Fruit fly (Drosophila melanogaster) whole organism, embryonic: Measurements from ENCODE around the gene lectin-37Db.

Experiments used
- BEAF-32 ChIP-seq: fragments of 200-800 bp; sonication (Bioruptor generic); optimal IDR thresholded peaks from 3 replicates; lab custom pipeline; 2017; ENCODE audit warnings: missing biosample characterization, missing genetic modification characterization, mild to moderate bottlenecking, moderate library complexity, missing genetic modification reagents
- CG10274 ChIP-seq: fragments of 200-800 bp; sonication (Bioruptor generic); optimal IDR thresholded peaks from 3 replicates; lab custom pipeline; 2017; ENCODE audit warnings: missing biosample characterization, mild to moderate bottlenecking, missing genetic modification characterization
- CG10543 ChIP-seq: fragments of 200-800 bp; sonication (Bioruptor generic); optimal IDR thresholded peaks from 3 replicates; lab custom pipeline; 2017; ENCODE audit warnings: missing biosample characterization, mild to moderate bottlenecking, missing genetic modification characterization, moderate library complexity
- CG11695 ChIP-seq: fragments of 200-800 bp; sonication (Bioruptor generic); IDR thresholded peaks from 3 replicates; pipeline ENCODE4 v1.3.6; 2022; ENCODE audit warnings: missing biosample characterization, missing genetic modification characterization
- CG11723 ChIP-seq: fragments of 200-800 bp; sonication (Bioruptor generic); optimal IDR thresholded peaks from 2 replicates; lab custom pipeline; 2017; ENCODE audit warnings: missing biosample characterization, mild to moderate bottlenecking, missing genetic modification characterization
- CG12155 ChIP-seq: fragments of 200-800 bp; sonication (Bioruptor generic); optimal IDR thresholded peaks from 3 replicates; lab custom pipeline; 2016; ENCODE audit warnings: missing biosample characterization, missing genetic modification characterization
- CG13123 ChIP-seq: fragments of 200-800 bp; sonication (Bioruptor generic); optimal IDR thresholded peaks from 2 replicates; lab custom pipeline; 2016; ENCODE audit warnings: missing biosample characterization, missing genetic modification characterization
- CG13296 ChIP-seq: fragments of 200-800 bp; sonication (Bioruptor generic); optimal IDR thresholded peaks from 3 replicates; lab custom pipeline; 2018; ENCODE audit warnings: missing biosample characterization, mild to moderate bottlenecking, missing genetic modification characterization
- CG13624 ChIP-seq: fragments of 200-800 bp; sonication (Bioruptor generic); optimal IDR thresholded peaks from 2 replicates; lab custom pipeline; 2016; ENCODE audit warnings: missing biosample characterization, missing genetic modification characterization
- CG16863 ChIP-seq: fragments of 200-800 bp; sonication (Bioruptor generic); optimal IDR thresholded peaks from 3 replicates; lab custom pipeline; 2016; ENCODE audit warnings: missing biosample characterization, missing genetic modification characterization
- CG17912 ChIP-seq: fragments of 200-800 bp; sonication (Bioruptor generic); optimal IDR thresholded peaks from 2 replicates; lab custom pipeline; 2018; ENCODE audit warnings: missing biosample characterization, mild to moderate bottlenecking, missing genetic modification characterization
- CG18476 ChIP-seq: fragments of 200-800 bp; sonication (Bioruptor generic); optimal IDR thresholded peaks from 2 replicates; lab custom pipeline; 2016; ENCODE audit warnings: missing biosample characterization, mild to moderate bottlenecking, missing genetic modification characterization
- CG18619 ChIP-seq: fragments of 200-800 bp; sonication (Bioruptor generic); optimal IDR thresholded peaks from 3 replicates; lab custom pipeline; 2017; ENCODE audit warnings: missing biosample characterization, mild to moderate bottlenecking, missing genetic modification characterization
- CG4424 ChIP-seq: fragments of 200-800 bp; sonication (Bioruptor generic); optimal IDR thresholded peaks from 3 replicates; lab custom pipeline; 2016; ENCODE audit warnings: missing biosample characterization, missing genetic modification characterization
- CG8478 ChIP-seq: fragments of >200 bp; optimal IDR thresholded peaks from 2 replicates; lab custom pipeline; 2018
- CG8924 ChIP-seq: fragments of 200-800 bp; optimal IDR thresholded peaks from 3 replicates; lab custom pipeline; 2019; ENCODE audit warnings: missing biosample characterization, mild to moderate bottlenecking, missing genetic modification characterization, moderate library complexity
- Dip3 ChIP-seq: fragments of 200-800 bp; sonication (Bioruptor generic); optimal IDR thresholded peaks from 3 replicates; lab custom pipeline; 2016; ENCODE audit warnings: missing biosample characterization, missing genetic modification characterization
- Doc2 ChIP-seq: fragments of 200-800 bp; sonication (Bioruptor generic); IDR thresholded peaks from 2 replicates; pipeline ENCODE4 v1.3.6; 2022; ENCODE audit warnings: missing biosample characterization, missing genetic modification characterization
- Dp ChIP-seq: fragments of 200-800 bp; sonication (Bioruptor generic); optimal IDR thresholded peaks from 2 replicates; lab custom pipeline; 2018; ENCODE audit warnings: missing biosample characterization, mild to moderate bottlenecking, missing genetic modification characterization, moderate library complexity
- Gsc ChIP-seq: fragments of 200-800 bp; sonication (Bioruptor generic); IDR thresholded peaks from 2 replicates; pipeline ENCODE4 v1.3.6; 2022; ENCODE audit warnings: missing biosample characterization, missing genetic modification characterization
- H2.0 ChIP-seq: fragments of 200-800 bp; sonication (Bioruptor generic); IDR thresholded peaks from 2 replicates; pipeline ENCODE4 v1.3.6; 2022; ENCODE audit warnings: missing biosample characterization, missing genetic modification characterization
- Hsf ChIP-seq: fragments of 200-800 bp; sonication (Bioruptor generic); optimal IDR thresholded peaks from 3 replicates; lab custom pipeline; 2016; ENCODE audit warnings: missing biosample characterization, missing genetic modification characterization
- Spps ChIP-seq: fragments of 200-800 bp; sonication (Bioruptor generic); optimal IDR thresholded peaks from 2 replicates; lab custom pipeline; 2018; ENCODE audit warnings: missing biosample characterization, mild to moderate bottlenecking, missing genetic modification characterization
- Xbp1 ChIP-seq: fragments of 200-800 bp; sonication (Bioruptor generic); optimal IDR thresholded peaks from 3 replicates; lab custom pipeline; 2016; ENCODE audit warnings: missing biosample characterization, mild to moderate bottlenecking, missing genetic modification characterization
- YL-1 ChIP-seq: fragments of 200-800 bp; sonication (Bioruptor generic); optimal IDR thresholded peaks from 3 replicates; lab custom pipeline; 2017; ENCODE audit warnings: missing biosample characterization, mild to moderate bottlenecking, missing genetic modification characterization
- bsh ChIP-seq, 2 experiments: fragments of 200-800 bp; sonication (Bioruptor generic); optimal IDR thresholded peaks; 2 replicates each; lab custom pipeline; 2017 to 2018; ENCODE audit warnings: mild to moderate bottlenecking in 2 of 2, missing biosample characterization in 2 of 2, missing genetic modification characterization in 2 of 2, moderate library complexity in 1 of 2
- crc ChIP-seq: fragments of 200-800 bp; sonication (Bioruptor generic); optimal IDR thresholded peaks from 2 replicates; lab custom pipeline; 2016; ENCODE audit warnings: missing biosample characterization, missing genetic modification characterization
- exex ChIP-seq: fragments of 200-800 bp; sonication (Bioruptor generic); optimal IDR thresholded peaks from 4 replicates; lab custom pipeline; 2018; ENCODE audit warnings: missing biosample characterization, mild to moderate bottlenecking, missing genetic modification characterization, moderate library complexity
- fu2 ChIP-seq: fragments of 200-800 bp; sonication (Bioruptor generic); optimal IDR thresholded peaks from 2 replicates; lab custom pipeline; 2016; ENCODE audit warnings: missing biosample characterization, missing genetic modification characterization
- gt ChIP-seq: fragments of 200-800 bp; sonication (Bioruptor generic); IDR thresholded peaks from 2 replicates; pipeline ENCODE4 v1.3.6; 2022; ENCODE audit warnings: missing biosample characterization, missing genetic modification characterization
- ind ChIP-seq: fragments of 200-800 bp; sonication (Bioruptor generic); optimal IDR thresholded peaks from 3 replicates; lab custom pipeline; 2016; ENCODE audit warnings: missing biosample characterization, missing genetic modification characterization
- insv ChIP-seq, 2 experiments: fragments of 200-800 bp; sonication (Bioruptor generic); optimal IDR thresholded peaks; 3 replicates each; lab custom pipeline; 2016 to 2018; ENCODE audit warnings: missing biosample characterization in 2 of 2, missing genetic modification characterization in 2 of 2
- jing ChIP-seq: fragments of 200-800 bp; sonication (Bioruptor generic); optimal IDR thresholded peaks from 2 replicates; lab custom pipeline; 2018; ENCODE audit warnings: missing biosample characterization, mild to moderate bottlenecking, missing genetic modification characterization
- lbe ChIP-seq: fragments of 200-800 bp; sonication (Bioruptor generic); optimal IDR thresholded peaks from 2 replicates; lab custom pipeline; 2016; ENCODE audit warnings: missing biosample characterization, mild to moderate bottlenecking, missing genetic modification characterization
- lmd ChIP-seq: fragments of 200-800 bp; sonication (Bioruptor generic); IDR thresholded peaks from 2 replicates; pipeline ENCODE4 v1.3.6; 2022; ENCODE audit warnings: missing biosample characterization, missing genetic modification characterization
- lov ChIP-seq, 2 experiments: fragments of 200-800 bp in 1 of 2; fragments of >200 bp in 1 of 2; sonication (Bioruptor generic) in 1 of 2; IDR thresholded peaks in 1 of 2; optimal IDR thresholded peaks in 1 of 2; 2 replicates in 1 of 2; 3 replicates in 1 of 2; pipeline versions ENCODE4 v1.3.6 to Lab custom; 2017 to 2022; ENCODE audit warnings: missing biosample characterization in 1 of 2, missing genetic modification characterization in 1 of 2
- nau ChIP-seq: fragments of 200-800 bp; sonication (Bioruptor generic); optimal IDR thresholded peaks from 3 replicates; lab custom pipeline; 2017; ENCODE audit warnings: missing biosample characterization, mild to moderate bottlenecking, missing genetic modification characterization, missing genetic modification reagents
- nom ChIP-seq: fragments of 200-800 bp; sonication (Bioruptor generic); optimal IDR thresholded peaks from 2 replicates; lab custom pipeline; 2017; ENCODE audit warnings: missing biosample characterization, missing genetic modification characterization, mild to moderate bottlenecking, moderate library complexity, missing genetic modification reagents
- pb ChIP-seq: fragments of 200-800 bp; sonication (Bioruptor generic); optimal IDR thresholded peaks from 3 replicates; lab custom pipeline; 2016; ENCODE audit warnings: missing biosample characterization, missing genetic modification characterization
- pita ChIP-seq: fragments of 200-800 bp; sonication (Bioruptor generic); optimal IDR thresholded peaks from 2 replicates; lab custom pipeline; 2017; ENCODE audit warnings: missing biosample characterization, mild to moderate bottlenecking, missing genetic modification characterization
- tin ChIP-seq: fragments of 200-800 bp; sonication (Bioruptor generic); optimal IDR thresholded peaks from 3 replicates; lab custom pipeline; 2016; ENCODE audit warnings: missing biosample characterization, missing genetic modification characterization
- toy ChIP-seq: fragments of 200-800 bp; sonication (Bioruptor generic); IDR thresholded peaks from 2 replicates; pipeline ENCODE4 v1.3.6; 2022; ENCODE audit warnings: missing biosample characterization, missing genetic modification characterization
- trem ChIP-seq: fragments of 200-800 bp; optimal IDR thresholded peaks from 3 replicates; lab custom pipeline; 2019; ENCODE audit warnings: missing biosample characterization, mild to moderate bottlenecking, missing genetic modification characterization, moderate library complexity
- trh ChIP-seq: fragments of 200-800 bp; sonication (Bioruptor generic); optimal IDR thresholded peaks from 2 replicates; lab custom pipeline; 2016; ENCODE audit warnings: missing biosample characterization, missing genetic modification characterization
- usp ChIP-seq: fragments of >200 bp; optimal IDR thresholded peaks from 2 replicates; lab custom pipeline; 2017; ENCODE audit warnings: missing biosample characterization, missing genetic modification characterization
- vnd ChIP-seq: fragments of 200-800 bp; sonication (Bioruptor generic); IDR thresholded peaks from 3 replicates; pipeline ENCODE4 v1.3.6; 2022; ENCODE audit warnings: missing biosample characterization, missing genetic modification characterization; ENCODE audit not compliant: partially characterized antibody
- zen ChIP-seq: fragments of 200-800 bp; sonication (Bioruptor generic); optimal IDR thresholded peaks from 3 replicates; lab custom pipeline; 2018; ENCODE audit warnings: missing biosample characterization, mild to moderate bottlenecking, missing genetic modification characterization, moderate library complexity
- zf30C ChIP-seq: fragments of 200-800 bp; sonication (Bioruptor generic); optimal IDR thresholded peaks from 3 replicates; lab custom pipeline; 2018; ENCODE audit warnings: missing biosample characterization, mild to moderate bottlenecking, missing genetic modification characterization

Gene lectin-37Db

dm6 chr2L:19377129-19378083 is 41.5 kb upstream of the lectin-37Db start (continued):
- TF ChIP-seq exex: no peak
- peak; percentile 47 for TF ChIP-seq tin (GFP tag; lab: Kevin White, UChicago)
- TF ChIP-seq CG4424 (GFP tag; lab: Kevin White, UChicago): peak; percentile 56
- TF ChIP-seq crc: no peak
- TF ChIP-seq H2.0: peak; percentile 48
- no peak for TF ChIP-seq lov (optimal IDR thresholded peaks at IDR 0.05; lab: Kevin White, UChicago)
- peak; percentile 82; the same call in 2 of the 3 replicates for TF ChIP-seq lov (GFP tag; IDR thresholded peaks at IDR 0.05; lab: Robert Waterston, UW)
- TF ChIP-seq CG17912 (GFP tag; lab: Kevin White, UChicago): no peak
- TF ChIP-seq Xbp1 (GFP tag; lab: Kevin White, UChicago): peak; percentile 30
- TF ChIP-seq gt (GFP tag; lab: Robert Waterston, UW): 0 out of 2 replicates have a peak, but pooled peaks have one; percentile 23
- peak; percentile 39 for TF ChIP-seq Hsf
- TF ChIP-seq insv (GFP tag; optimal IDR thresholded peaks at IDR 0.05; lab: Kevin White, UChicago): no peak
- TF ChIP-seq CG16863: peak; percentile 3
- TF ChIP-seq Doc2 (GFP tag; lab: Robert Waterston, UW): no peak
- TF ChIP-seq CG12155 (GFP tag; lab: Kevin White, UChicago): peak; percentile 33
- TF ChIP-seq CG11723 (GFP tag; lab: Kevin White, UChicago): no peak
- no peak for TF ChIP-seq Dp
- peak; percentile 36 for TF ChIP-seq Spps (tag; lab: Kevin White, UChicago)
- no peak for TF ChIP-seq trh (GFP tag; lab: Kevin White, UChicago)
- no peak for TF ChIP-seq lmd (GFP tag; lab: Robert Waterston, UW)
- TF ChIP-seq pita (GFP tag; lab: Kevin White, UChicago): no peak
- TF ChIP-seq trem (tag; lab: Kevin White, UChicago): peak; percentile 49
- TF ChIP-seq CG10543: no peak
- no peak for TF ChIP-seq CG13624
- peak; percentile 59 for TF ChIP-seq CG8924 (tag; lab: Kevin White, UChicago)
- TF ChIP-seq ind (GFP tag; lab: Kevin White, UChicago): peak; percentile 35
- TF ChIP-seq Dip3 (GFP tag; lab: Kevin White, UChicago): no peak
- no peak for TF ChIP-seq CG13123
- no peak for TF ChIP-seq fu2 (GFP tag; lab: Kevin White, UChicago)
- no peak for TF ChIP-seq nau (GFP tag; lab: Kevin White, UChicago)
- TF ChIP-seq jing (GFP tag; lab: Kevin White, UChicago): no peak
- TF ChIP-seq CG18619: peak; percentile 26
- peak; percentile 76 for TF ChIP-seq zf30C (GFP tag; lab: Kevin White, UChicago)
- TF ChIP-seq CG13296: no peak
- TF ChIP-seq CG18476: no peak
- TF ChIP-seq toy (GFP tag; lab: Robert Waterston, UW): no peak
- no peak for TF ChIP-seq Gsc (GFP tag; lab: Robert Waterston, UW)
- TF ChIP-seq CG11695 (GFP tag; lab: Robert Waterston, UW): no peak; the same call in 1 of the 3 replicates
- TF ChIP-seq pb (GFP tag; lab: Kevin White, UChicago): no peak
- no peak for TF ChIP-seq CG8478
- TF ChIP-seq nom (GFP tag; lab: Kevin White, UChicago): no peak
- TF ChIP-seq YL-1: no peak
- TF ChIP-seq zen (tag; lab: Kevin White, UChicago): peak; percentile 55
- TF ChIP-seq BEAF-32 (GFP tag; lab: Kevin White, UChicago): no peak
- peak in 1 of 2 experiments; percentile 69 for TF ChIP-seq bsh (GFP tag; optimal IDR thresholded peaks at IDR 0.05; lab: Kevin White, UChicago)
- TF ChIP-seq lbe: no peak
- no peak for TF ChIP-seq usp
- no peak for TF ChIP-seq CG10274 (GFP tag; lab: Kevin White, UChicago)
- no peak for TF ChIP-seq vnd (GFP tag; lab: Robert Waterston, UW)
